Fruit fly (Drosophila melanogaster) whole organism, embryonic: ENCODE data around the gene dikar.

ENCODE experiments used
- Aef1 ChIP-seq: fragments of 200-800 bp; sonication (Bioruptor generic); IDR thresholded peaks from 3 replicates; pipeline ENCODE4 v1.3.6; 2022; ENCODE audit warnings: missing biosample characterization, missing genetic modification characterization
- B-H1 ChIP-seq: fragments of 200-800 bp; sonication (Bioruptor generic); IDR thresholded peaks from 3 replicates; pipeline ENCODE4 v1.3.6; 2022; ENCODE audit warnings: missing biosample characterization, missing genetic modification characterization
- BEAF-32 ChIP-seq: fragments of 200-800 bp; sonication (Bioruptor generic); optimal IDR thresholded peaks from 3 replicates; lab custom pipeline; 2017; ENCODE audit warnings: missing biosample characterization, missing genetic modification characterization, mild to moderate bottlenecking, moderate library complexity, missing genetic modification reagents
- Bgb ChIP-seq: fragments of 200-800 bp; sonication (Bioruptor generic); IDR thresholded peaks from 2 replicates; pipeline ENCODE4 v1.3.6; 2022; ENCODE audit warnings: missing biosample characterization, missing genetic modification characterization; ENCODE audit not compliant: partially characterized antibody
- Blimp-1 ChIP-seq: fragments of 200-800 bp; sonication (Bioruptor generic); optimal IDR thresholded peaks from 3 replicates; lab custom pipeline; 2018; ENCODE audit warnings: missing biosample characterization, missing genetic modification characterization, mild to moderate bottlenecking, moderate library complexity, missing genetic modification reagents
- CG10321 ChIP-seq: fragments of 200-800 bp; sonication (Bioruptor generic); IDR thresholded peaks from 2 replicates; pipeline ENCODE4 v1.3.6; 2022; ENCODE audit warnings: missing biosample characterization, missing genetic modification characterization
- CG10979 ChIP-seq: fragments of 200-800 bp; sonication (Bioruptor generic); optimal IDR thresholded peaks from 2 replicates; lab custom pipeline; 2018; ENCODE audit warnings: missing biosample characterization, mild to moderate bottlenecking, missing genetic modification characterization, moderate library complexity
- CG11398 ChIP-seq: fragments of 200-800 bp; sonication (Bioruptor generic); optimal IDR thresholded peaks from 2 replicates; lab custom pipeline; 2016; ENCODE audit warnings: missing biosample characterization, missing genetic modification characterization
- CG11456 ChIP-seq: fragments of 200-800 bp; sonication (Bioruptor generic); IDR thresholded peaks from 3 replicates; pipeline ENCODE4 v1.3.6; 2022; ENCODE audit warnings: missing biosample characterization, missing genetic modification characterization
- CG12391 ChIP-seq: fragments of 200-800 bp; sonication (Bioruptor generic); optimal IDR thresholded peaks from 3 replicates; lab custom pipeline; 2018; ENCODE audit warnings: missing biosample characterization, mild to moderate bottlenecking, missing genetic modification characterization, moderate library complexity
- CG12744 ChIP-seq: fragments of 200-800 bp; sonication (Bioruptor generic); optimal IDR thresholded peaks from 2 replicates; lab custom pipeline; 2016; ENCODE audit warnings: missing biosample characterization, missing genetic modification characterization
- CG14860 ChIP-seq: fragments of 200-800 bp; sonication (Bioruptor generic); IDR thresholded peaks from 3 replicates; pipeline ENCODE4 v1.3.6; 2022; ENCODE audit warnings: missing biosample characterization, missing genetic modification characterization; ENCODE audit not compliant: partially characterized antibody
- CG15514 ChIP-seq: fragments of 200-800 bp; sonication (Bioruptor generic); optimal IDR thresholded peaks from 3 replicates; lab custom pipeline; 2017; ENCODE audit warnings: missing biosample characterization, missing genetic modification characterization, mild to moderate bottlenecking, moderate library complexity, missing genetic modification reagents
- CG2889 ChIP-seq: fragments of 200-800 bp; sonication (Bioruptor generic); IDR thresholded peaks from 3 replicates; pipeline ENCODE4 v1.3.6; 2022; ENCODE audit warnings: missing biosample characterization, missing genetic modification characterization
- CG3838 ChIP-seq: fragments of 200-800 bp; sonication (Bioruptor generic); optimal IDR thresholded peaks from 3 replicates; lab custom pipeline; 2016; ENCODE audit warnings: missing biosample characterization, missing genetic modification characterization
- CG42726 ChIP-seq: fragments of 200-800 bp; sonication (Bioruptor generic); IDR thresholded peaks from 2 replicates; pipeline ENCODE4 v1.3.6; 2022; ENCODE audit warnings: missing biosample characterization, missing genetic modification characterization; ENCODE audit not compliant: partially characterized antibody
- CG4820 ChIP-seq: fragments of 200-800 bp; sonication (Bioruptor generic); optimal IDR thresholded peaks from 3 replicates; lab custom pipeline; 2016; ENCODE audit warnings: missing biosample characterization, missing genetic modification characterization
- CG9437 ChIP-seq: fragments of 200-800 bp; sonication (Bioruptor generic); optimal IDR thresholded peaks from 2 replicates; lab custom pipeline; 2018; ENCODE audit warnings: missing biosample characterization, mild to moderate bottlenecking, missing genetic modification characterization
- CG9727 ChIP-seq: fragments of 200-800 bp; sonication (Bioruptor generic); optimal IDR thresholded peaks from 3 replicates; lab custom pipeline; 2017; ENCODE audit warnings: missing biosample characterization, mild to moderate bottlenecking, missing genetic modification characterization
- CG9797 ChIP-seq: fragments of 200-800 bp; sonication (Bioruptor generic); optimal IDR thresholded peaks from 3 replicates; lab custom pipeline; 2018; ENCODE audit warnings: missing biosample characterization, mild to moderate bottlenecking, missing genetic modification characterization
- Doc2 ChIP-seq: fragments of 200-800 bp; sonication (Bioruptor generic); IDR thresholded peaks from 2 replicates; pipeline ENCODE4 v1.3.6; 2022; ENCODE audit warnings: missing biosample characterization, missing genetic modification characterization
- HLH4C ChIP-seq: fragments of 200-800 bp; sonication (Bioruptor generic); IDR thresholded peaks from 3 replicates; pipeline ENCODE4 v1.3.6; 2022; ENCODE audit warnings: missing biosample characterization, missing genetic modification characterization; ENCODE audit not compliant: partially characterized antibody
- Hand ChIP-seq: fragments of 200-800 bp; sonication (Bioruptor generic); optimal IDR thresholded peaks from 2 replicates; lab custom pipeline; 2017; ENCODE audit warnings: mild to moderate bottlenecking, missing biosample characterization, missing genetic modification reagents, missing genetic modification characterization
- Max ChIP-seq: fragments of 200-800 bp; sonication (Bioruptor generic); optimal IDR thresholded peaks from 2 replicates; lab custom pipeline; 2016; ENCODE audit warnings: missing biosample characterization, mild to moderate bottlenecking, missing genetic modification characterization
- Meics ChIP-seq: fragments of 200-800 bp; sonication (Bioruptor generic); optimal IDR thresholded peaks from 2 replicates; lab custom pipeline; 2017; ENCODE audit warnings: missing biosample characterization, mild to moderate bottlenecking, missing genetic modification characterization
- Mes4 ChIP-seq: fragments of 200-800 bp; sonication (Bioruptor generic); optimal IDR thresholded peaks from 2 replicates; lab custom pipeline; 2016; ENCODE audit warnings: missing biosample characterization, missing genetic modification characterization
- Nf-YB ChIP-seq: fragments of 200-800 bp; sonication (Bioruptor generic); optimal IDR thresholded peaks from 3 replicates; lab custom pipeline; 2019; ENCODE audit warnings: missing biosample characterization, mild to moderate bottlenecking, missing genetic modification characterization, moderate library complexity
- Nf-YC ChIP-seq: fragments of 200-800 bp; optimal IDR thresholded peaks from 3 replicates; lab custom pipeline; 2019; ENCODE audit warnings: missing biosample characterization, mild to moderate bottlenecking, missing genetic modification characterization, moderate library complexity
- Pdp1 ChIP-seq, 2 experiments: fragments of 200-800 bp; sonication (Bioruptor generic); optimal IDR thresholded peaks; 3 replicates each; lab custom pipeline; 2016; ENCODE audit warnings: missing biosample characterization in 2 of 2, missing genetic modification characterization in 2 of 2, mild to moderate bottlenecking in 1 of 2, moderate library complexity in 1 of 2
- Six4 ChIP-seq: fragments of 200-800 bp; sonication (Bioruptor generic); optimal IDR thresholded peaks from 2 replicates; lab custom pipeline; 2016; ENCODE audit warnings: missing biosample characterization, missing genetic modification characterization
- crc ChIP-seq: fragments of 200-800 bp; sonication (Bioruptor generic); optimal IDR thresholded peaks from 2 replicates; lab custom pipeline; 2016; ENCODE audit warnings: missing biosample characterization, missing genetic modification characterization
- crp ChIP-seq, 2 experiments: fragments of 200-800 bp; sonication (Bioruptor generic); optimal IDR thresholded peaks; 2 replicates in 1 of 2; 3 replicates in 1 of 2; lab custom pipeline; 2017; ENCODE audit warnings: missing biosample characterization in 2 of 2, missing genetic modification characterization in 2 of 2, mild to moderate bottlenecking in 1 of 2, moderate library complexity in 1 of 2
- dan ChIP-seq: fragments of 200-800 bp; sonication (Bioruptor generic); IDR thresholded peaks from 2 replicates; pipeline ENCODE4 v1.3.6; 2022; ENCODE audit warnings: missing biosample characterization, missing genetic modification characterization
- disco-r ChIP-seq: fragments of 200-800 bp; sonication (Bioruptor generic); optimal IDR thresholded peaks from 2 replicates; lab custom pipeline; 2016; ENCODE audit warnings: missing biosample characterization, missing genetic modification characterization
- dysf ChIP-seq: fragments of 200-800 bp; sonication (Bioruptor generic); IDR thresholded peaks from 3 replicates; pipeline ENCODE4 v1.3.6; 2022; ENCODE audit warnings: missing biosample characterization, missing genetic modification characterization
- eve ChIP-seq, 2 experiments: fragments of >200 bp; optimal IDR thresholded peaks; 2 replicates each; lab custom pipeline; 2017; ENCODE audit warnings: missing biosample characterization in 2 of 2, missing genetic modification characterization in 2 of 2
- exex ChIP-seq: fragments of 200-800 bp; sonication (Bioruptor generic); optimal IDR thresholded peaks from 4 replicates; lab custom pipeline; 2018; ENCODE audit warnings: missing biosample characterization, mild to moderate bottlenecking, missing genetic modification characterization, moderate library complexity
- fd96Cb ChIP-seq: fragments of 200-800 bp; sonication (Bioruptor generic); optimal IDR thresholded peaks from 2 replicates; lab custom pipeline; 2018; ENCODE audit warnings: missing biosample characterization, mild to moderate bottlenecking, missing genetic modification characterization, moderate library complexity
- ftz-f1 ChIP-seq: fragments of 200-800 bp; sonication (Bioruptor generic); optimal IDR thresholded peaks from 2 replicates; lab custom pipeline; 2016; ENCODE audit warnings: missing biosample characterization, missing genetic modification characterization
- gro ChIP-seq: fragments of 200-800 bp; sonication (Bioruptor generic); optimal IDR thresholded peaks from 2 replicates; lab custom pipeline; 2016; ENCODE audit warnings: missing biosample characterization, missing genetic modification characterization
- klu ChIP-seq: fragments of 200-800 bp; sonication (Bioruptor generic); IDR thresholded peaks from 2 replicates; pipeline ENCODE4 v1.3.6; 2022; ENCODE audit warnings: missing biosample characterization, missing genetic modification characterization
- nerfin-2 ChIP-seq: fragments of 200-800 bp; sonication (Bioruptor generic); IDR thresholded peaks from 2 replicates; pipeline ENCODE4 v1.3.6; 2022; ENCODE audit warnings: missing biosample characterization, missing genetic modification characterization; ENCODE audit not compliant: partially characterized antibody
- pb ChIP-seq: fragments of 200-800 bp; sonication (Bioruptor generic); optimal IDR thresholded peaks from 3 replicates; lab custom pipeline; 2016; ENCODE audit warnings: missing biosample characterization, missing genetic modification characterization
- phol ChIP-seq: fragments of 200-800 bp; sonication (Bioruptor generic); optimal IDR thresholded peaks from 3 replicates; lab custom pipeline; 2018; ENCODE audit warnings: missing biosample characterization, mild to moderate bottlenecking, missing genetic modification characterization, moderate library complexity
- pum ChIP-seq: fragments of 200-800 bp; sonication (Bioruptor generic); optimal IDR thresholded peaks from 2 replicates; lab custom pipeline; 2016; ENCODE audit warnings: missing biosample characterization, missing genetic modification characterization
- pzg ChIP-seq: fragments of 200-800 bp; sonication (Bioruptor generic); optimal IDR thresholded peaks from 3 replicates; lab custom pipeline; 2018; ENCODE audit warnings: missing biosample characterization, mild to moderate bottlenecking, missing genetic modification characterization, moderate library complexity
- sens-2 ChIP-seq: fragments of 200-800 bp; sonication (Bioruptor generic); IDR thresholded peaks from 2 replicates; pipeline ENCODE4 v1.3.6; 2022; ENCODE audit warnings: missing biosample characterization, missing genetic modification characterization
- sna ChIP-seq: fragments of 200-800 bp; sonication (Bioruptor generic); IDR thresholded peaks from 2 replicates; pipeline ENCODE4 v1.3.6; 2022; ENCODE audit warnings: missing biosample characterization, missing genetic modification characterization; ENCODE audit not compliant: partially characterized antibody
- vnd ChIP-seq: fragments of 200-800 bp; sonication (Bioruptor generic); IDR thresholded peaks from 3 replicates; pipeline ENCODE4 v1.3.6; 2022; ENCODE audit warnings: missing biosample characterization, missing genetic modification characterization; ENCODE audit not compliant: partially characterized antibody
- vvl ChIP-seq: fragments of 200-800 bp; sonication (Bioruptor generic); IDR thresholded peaks from 2 replicates; pipeline ENCODE4 v1.3.6; 2022; ENCODE audit warnings: missing biosample characterization, missing genetic modification characterization

Gene dikar

DNA sequence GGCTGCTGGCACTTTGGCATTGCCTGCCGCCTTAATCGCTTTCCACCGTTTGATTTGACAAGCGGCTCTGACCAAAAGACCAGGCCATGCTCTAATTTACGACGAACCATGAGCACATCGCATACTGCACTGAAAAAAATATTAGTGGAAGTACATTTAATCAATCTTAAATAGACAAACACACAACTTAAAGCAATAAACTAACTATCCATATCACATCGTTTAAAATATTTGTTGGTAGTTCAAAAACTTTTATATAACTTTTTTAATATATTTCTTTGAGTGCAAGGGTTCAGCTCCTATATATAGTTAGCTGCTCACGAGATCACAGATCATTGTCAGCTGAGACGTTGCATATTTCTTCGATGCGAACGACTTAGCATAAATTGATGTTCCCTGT lies 37.1 kb downstream of the dikar start (continued):
- TF ChIP-seq vnd (GFP tag; lab: Robert Waterston, UW) = no peak
- peak; percentile 15 for TF ChIP-seq Max (GFP tag; lab: Kevin White, UChicago)
- peak; percentile 50 for TF ChIP-seq CG9727 (GFP tag; lab: Kevin White, UChicago)
- no peak for TF ChIP-seq CG3838 (GFP tag; lab: Kevin White, UChicago)
- TF ChIP-seq CG15514 = peak; percentile 20
- TF ChIP-seq Mes4 (GFP tag; lab: Kevin White, UChicago) = peak; percentile 13
- no peak for TF ChIP-seq CG9797 (GFP tag; lab: Kevin White, UChicago)
- TF ChIP-seq sna (GFP tag; lab: Robert Waterston, UW) = no peak
- no peak for TF ChIP-seq CG42726 (GFP tag; lab: Robert Waterston, UW)
- no peak for TF ChIP-seq klu (GFP tag; lab: Robert Waterston, UW)
- peak; percentile 52 for TF ChIP-seq Meics (GFP tag; lab: Kevin White, UChicago)
- TF ChIP-seq disco-r (GFP tag; lab: Kevin White, UChicago) = no peak
- no peak for TF ChIP-seq BEAF-32 (GFP tag; lab: Kevin White, UChicago)
- TF ChIP-seq crp (GFP tag; optimal IDR thresholded peaks at IDR 0.05; lab: Kevin White, UChicago) = peak in 1 of 2 experiments; percentile 4
- TF ChIP-seq ftz-f1 = no peak
- TF ChIP-seq Hand (GFP tag; lab: Kevin White, UChicago) = no peak
- TF ChIP-seq CG9437 (GFP tag; lab: Kevin White, UChicago) = peak; percentile 12
- TF ChIP-seq HLH4C (GFP tag; lab: Robert Waterston, UW) = no peak
- TF ChIP-seq CG10321 (GFP tag; lab: Robert Waterston, UW) = no peak
- TF ChIP-seq Blimp-1 (GFP tag; lab: Kevin White, UChicago) = peak; percentile 74
- TF ChIP-seq CG14860 = no peak
- TF ChIP-seq Doc2 (GFP tag; lab: Robert Waterston, UW) = no peak
- TF ChIP-seq Bgb (GFP tag; lab: Robert Waterston, UW) = no peak
- TF ChIP-seq CG12744 = no peak
- TF ChIP-seq Aef1 = peak; percentile 60; the same call in 1 of the 3 replicates
- TF ChIP-seq nerfin-2 = no peak
- peak in 1 of 2 experiments; percentile 63 for TF ChIP-seq eve (GFP tag; optimal IDR thresholded peaks at IDR 0.05; lab: Kevin White, UChicago)
- TF ChIP-seq gro (GFP tag; lab: Kevin White, UChicago) = no peak
- 0 out of 2 replicates have a peak, but pooled peaks have one; percentile 31 for TF ChIP-seq sens-2 (GFP tag; lab: Robert Waterston, UW)
- peak; percentile 71 for TF ChIP-seq vvl (GFP tag; lab: Robert Waterston, UW)
- TF ChIP-seq fd96Cb (tag; lab: Kevin White, UChicago) = peak; percentile 70
- TF ChIP-seq CG11456 = no peak
- peak; percentile 77 for TF ChIP-seq dysf (GFP tag; lab: Robert Waterston, UW)
- no peak for TF ChIP-seq crc
- no peak for TF ChIP-seq pzg (GFP tag; lab: Kevin White, UChicago)
- TF ChIP-seq CG12391 (tag; lab: Kevin White, UChicago) = peak; percentile 74
- peak; percentile 27 for TF ChIP-seq pum
- TF ChIP-seq Nf-YC (tag; lab: Kevin White, UChicago) = peak; percentile 63
- no peak for TF ChIP-seq exex (tag; lab: Kevin White, UChicago)
- TF ChIP-seq phol = peak; percentile 74
- no peak for TF ChIP-seq dan (GFP tag; lab: Robert Waterston, UW)
- peak; percentile 50; the same call in 2 of the 3 replicates for TF ChIP-seq B-H1
- TF ChIP-seq CG2889 (GFP tag; lab: Robert Waterston, UW) = 0 out of 3 replicates have a peak, but pooled peaks have one; percentile 30
- no peak for TF ChIP-seq CG11398 (GFP tag; lab: Kevin White, UChicago)
- peak; percentile 40 for TF ChIP-seq Nf-YB (GFP tag; lab: Kevin White, UChicago)
- peak; percentile 64 for TF ChIP-seq CG4820 (GFP tag; lab: Kevin White, UChicago)
- TF ChIP-seq Six4 (GFP tag; lab: Kevin White, UChicago) = peak; percentile 30
- peak; percentile 27 to 48 for TF ChIP-seq Pdp1 (GFP tag; optimal IDR thresholded peaks at IDR 0.05; lab: Kevin White, UChicago)
- TF ChIP-seq CG10979 (tag; lab: Kevin White, UChicago) = peak; percentile 75
- peak; percentile 7 for TF ChIP-seq pb (GFP tag; lab: Kevin White, UChicago)
